Worm (Caenorhabditis elegans): ENCODE measurements around the gene srj-13.
A peak's percentile ranks its signal among the peaks of the same experiment; 100 is the strongest.

srj-13 gene

ce11 chrV:7436911-7437310 is 34.5 kb downstream of the srj-13 start (continued):
- TF ChIP-seq lsy-2 (tag; optimal IDR thresholded peaks at IDR 0.05) (peak in 1 of 2 experiments; percentile 41), zfp-2 (tag; optimal IDR thresholded peaks at IDR 0.05) (no peak), ama-1 (optimal IDR thresholded peaks at IDR 0.05) (peak; percentile 91), hlh-11 (tag; optimal IDR thresholded peaks at IDR 0.05) (peak; percentile 73), mxl-3 (GFP tag; optimal IDR thresholded peaks at IDR 0.05) (peak; percentile 34), nhr-102 (tag; optimal IDR thresholded peaks at IDR 0.05) (peak; percentile 1), aly-2 (tag; optimal IDR thresholded peaks at IDR 0.05) (no peak), Y75B8A.6 (GFP tag; IDR thresholded peaks at IDR 0.05) (0 out of 2 replicates have a peak, but pooled peaks have one; percentile 44), T20F7.1 (GFP tag; optimal IDR thresholded peaks at IDR 0.05) (no peak), mep-1 (tag; optimal IDR thresholded peaks at IDR 0.05) (peak; percentile 50), vab-7 (GFP tag; IDR thresholded peaks at IDR 0.05) (no peak), R02D3.7 (tag; optimal IDR thresholded peaks at IDR 0.05) (no peak), ceh-44 (GFP tag; IDR thresholded peaks at IDR 0.05) (no peak), fos-1 (tag; optimal IDR thresholded peaks at IDR 0.05) (no peak), F44E2.7 (GFP tag; IDR thresholded peaks at IDR 0.05) (no peak), nhr-11 (tag; optimal IDR thresholded peaks at IDR 0.05) (no peak), php-3 (GFP tag; IDR thresholded peaks at IDR 0.05) (no peak), D1046.2 (GFP tag; IDR thresholded peaks at IDR 0.05) (no peak), ceh-28 (tag; optimal IDR thresholded peaks at IDR 0.05) (no peak), gei-8 (GFP tag; optimal IDR thresholded peaks at IDR 0.05) (no peak), madf-9 (GFP tag; conservative IDR thresholded peaks at IDR 0.05) (no peak), mdl-1 (tag; optimal IDR thresholded peaks at IDR 0.05) (peak; percentile 8 to 73), lin-1 (GFP tag; IDR thresholded peaks at IDR 0.05) (no peak), unc-62 (GFP tag; optimal IDR thresholded peaks at IDR 0.05 in 1 of 2) (peak in 1 of 2 experiments; percentile 8), unc-62 (tag; optimal IDR thresholded peaks at IDR 0.05) (no peak), rbr-2 (tag; optimal IDR thresholded peaks at IDR 0.05) (no peak), tra-1 (GFP tag; IDR thresholded peaks at IDR 0.05) (no peak), set-16 (GFP tag; IDR thresholded peaks at IDR 0.05) (no peak), ctbp-1 (GFP tag; IDR thresholded peaks at IDR 0.05) (no peak), dmd-6 (GFP tag; IDR thresholded peaks at IDR 0.05) (no peak), lin-29 (GFP tag; IDR thresholded peaks at IDR 0.05) (no peak)

- TF ChIP-seq nhr-237 (tag; optimal IDR thresholded peaks at IDR 0.05): no peak
- peak; percentile 61 for TF ChIP-seq ctbp-1 (GFP tag; IDR thresholded peaks at IDR 0.05)
- TF ChIP-seq T26A8.4 (GFP tag; IDR thresholded peaks at IDR 0.05): no peak
- no peak for TF ChIP-seq ztf-11 (tag; optimal IDR thresholded peaks at IDR 0.05)
- TF ChIP-seq lsy-2 (tag; optimal IDR thresholded peaks at IDR 0.05): peak in 1 of 2 experiments; percentile 16
- TF ChIP-seq zip-2 (tag; optimal IDR thresholded peaks at IDR 0.05): no peak
- no peak for TF ChIP-seq F37D6.2 (tag; optimal IDR thresholded peaks at IDR 0.05)
- TF ChIP-seq snpc-4 (tag; optimal IDR thresholded peaks at IDR 0.05): no peak
- no peak for TF ChIP-seq snpc-1.2 (GFP tag; IDR thresholded peaks at IDR 0.05)
- TF ChIP-seq nhr-6 (tag; optimal IDR thresholded peaks at IDR 0.05): peak; percentile 2
- no peak for TF ChIP-seq lin-15B (tag; optimal IDR thresholded peaks at IDR 0.05)
- TF ChIP-seq fos-1 (tag; optimal IDR thresholded peaks at IDR 0.05): no peak
- no peak for TF ChIP-seq arid-1 (GFP tag; conservative IDR thresholded peaks at IDR 0.05)
- no peak for TF ChIP-seq nhr-25 (tag; optimal IDR thresholded peaks at IDR 0.05; ENCODE audit: borderline replicate concordance, insufficient read depth)
- no peak for TF ChIP-seq nhr-77 (tag; optimal IDR thresholded peaks at IDR 0.05)
- TF ChIP-seq ceh-82 (tag; optimal IDR thresholded peaks at IDR 0.05): no peak
- TF ChIP-seq nhr-41 (GFP tag; IDR thresholded peaks at IDR 0.05): no peak
- peak; percentile 20 for TF ChIP-seq hlh-30 (tag; optimal IDR thresholded peaks at IDR 0.05; ENCODE audit: insufficient read depth)
- no peak for TF ChIP-seq unc-39 (tag; optimal IDR thresholded peaks at IDR 0.05)
- no peak for TF ChIP-seq nhr-28 (tag; optimal IDR thresholded peaks at IDR 0.05)
- 0 out of 2 replicates have a peak, but pooled peaks have one; percentile 34 for TF ChIP-seq saeg-2 (GFP tag; IDR thresholded peaks at IDR 0.05)
- TF ChIP-seq fkh-10 (GFP tag; optimal IDR thresholded peaks at IDR 0.05): peak; percentile 29
- TF ChIP-seq tag-97 (GFP tag; IDR thresholded peaks at IDR 0.05): no peak
- no peak for TF ChIP-seq madf-5 (GFP tag; IDR thresholded peaks at IDR 0.05)
- TF ChIP-seq pha-4 (GFP tag; IDR thresholded peaks at IDR 0.05): no peak
- TF ChIP-seq pha-4 (tag; optimal IDR thresholded peaks at IDR 0.05): no peak
- no peak for TF ChIP-seq mep-1 (tag; optimal IDR thresholded peaks at IDR 0.05)
These were observed 35.1 kb downstream of the srj-13 start, which contains the start of gene F25E5.9 for ce11 chrV:7437538-7437937. Gene F25E5.9, minus strand, starts transcription at chrV:7437919.

Measured in whole organism, L4 larva.